Worm (Caenorhabditis elegans) whole organism, L1 larva: ENCODE measurements around the gene arrd-6.

Source experiments
- C16A3.4 ChIP-seq: fragments of 150-350 bp; optimal IDR thresholded peaks from 2 replicates; lab custom pipeline; 2014; ENCODE audit warnings: missing biosample characterization, missing genetic modification characterization
- F16B12.6 ChIP-seq: fragments of 150-350 bp; optimal IDR thresholded peaks from 2 replicates; lab custom pipeline; 2014; ENCODE audit warnings: missing biosample characterization, missing genetic modification characterization
- aly-2 ChIP-seq: fragments of 150-350 bp; optimal IDR thresholded peaks from 2 replicates; lab custom pipeline; 2014; ENCODE audit warnings: missing biosample characterization, missing genetic modification characterization
- ama-1 ChIP-seq: fragments of 150-350 bp; optimal IDR thresholded peaks from 2 replicates; lab custom pipeline; 2014
- blmp-1 ChIP-seq: fragments of 150-350 bp; optimal IDR thresholded peaks from 2 replicates; lab custom pipeline; 2014; ENCODE audit warnings: missing biosample characterization, missing genetic modification characterization
- ceh-63 ChIP-seq: fragments of 200-800 bp; sonication (Bioruptor generic); optimal IDR thresholded peaks from 2 replicates; lab custom pipeline; 2018; ENCODE audit warnings: mild to moderate bottlenecking, missing genetic modification characterization, missing compliant biosample characterization
- ceh-82 ChIP-seq, 3 experiments: fragments of 150-350 bp in 1 of 3; sonication (generic microtip) in 2 of 3; optimal IDR thresholded peaks; 2 replicates each; lab custom pipeline; 2014 to 2017; ENCODE audit warnings: missing biosample characterization in 3 of 3, missing genetic modification characterization in 3 of 3
- efl-1 ChIP-seq, 4 experiments: fragments of 150-350 bp; optimal IDR thresholded peaks in 3 of 4; peaks in 1 of 4; 1 replicate in 1 of 4; 2 replicates in 3 of 4; lab custom pipeline; 2014; ENCODE audit warnings: missing biosample characterization in 2 of 4, missing genetic modification characterization in 2 of 4, missing genetic modification reagents in 2 of 4
- elt-3 ChIP-seq, 6 experiments: fragments of 150-350 bp in 1 of 6; sonication (generic microtip); optimal IDR thresholded peaks; 2 replicates each; lab custom pipeline; 2017 to 2018; ENCODE audit warnings: missing biosample characterization in 6 of 6, missing genetic modification characterization in 6 of 6, inconsistent platforms in 1 of 6
- fkh-4 ChIP-seq: sonication (generic microtip); optimal IDR thresholded peaks from 2 replicates; lab custom pipeline; 2016; ENCODE audit warnings: missing compliant biosample characterization, missing genetic modification characterization, borderline replicate concordance
- fkh-8 ChIP-seq: sonication (generic microtip); optimal IDR thresholded peaks from 2 replicates; lab custom pipeline; 2016; ENCODE audit warnings: mild to moderate bottlenecking, missing genetic modification characterization, missing compliant biosample characterization
- grh-1 ChIP-seq: fragments of 200-800 bp; sonication (Bioruptor generic); IDR thresholded peaks from 2 replicates; pipeline ENCODE4 v1.3.6; 2022; ENCODE audit warnings: missing genetic modification reagents, missing genetic modification characterization, missing compliant biosample characterization
- isw-1 ChIP-seq: fragments of 200-800 bp; sonication (Bioruptor generic); IDR thresholded peaks from 2 replicates; pipeline ENCODE4 v1.3.6; 2022; ENCODE audit warnings: missing genetic modification characterization, missing compliant biosample characterization
- jun-1 ChIP-seq: fragments of 150-350 bp; optimal IDR thresholded peaks from 2 replicates; lab custom pipeline; 2014; ENCODE audit warnings: missing biosample characterization, missing genetic modification reagents, missing genetic modification characterization
- lin-14 ChIP-seq: fragments of 200-800 bp; sonication (Bioruptor generic); optimal IDR thresholded peaks from 2 replicates; lab custom pipeline; 2018; ENCODE audit warnings: mild to moderate bottlenecking, missing genetic modification characterization, moderate library complexity, missing compliant biosample characterization
- lin-35 ChIP-seq, 2 experiments: fragments of 150-350 bp; optimal IDR thresholded peaks; 2 replicates each; lab custom pipeline; 2014; ENCODE audit warnings: missing biosample characterization in 2 of 2, missing genetic modification characterization in 2 of 2, missing genetic modification reagents in 2 of 2
- lir-3 ChIP-seq: sonication (generic microtip); optimal IDR thresholded peaks from 2 replicates; lab custom pipeline; 2016; ENCODE audit warnings: mild to moderate bottlenecking, missing genetic modification characterization, moderate library complexity, missing compliant biosample characterization; ENCODE audit not compliant: poor library complexity
- lsy-2 ChIP-seq, 2 experiments: fragments of 150-350 bp; optimal IDR thresholded peaks; 2 replicates each; lab custom pipeline; 2014; ENCODE audit warnings: missing biosample characterization in 2 of 2, missing genetic modification characterization in 2 of 2
- mdl-1 ChIP-seq, 2 experiments: fragments of 150-350 bp; optimal IDR thresholded peaks; 2 replicates each; lab custom pipeline; 2014 to 2017; ENCODE audit warnings: missing biosample characterization in 2 of 2, missing genetic modification characterization in 2 of 2, inconsistent platforms in 1 of 2
- mef-2 ChIP-seq: fragments of 150-350 bp; optimal IDR thresholded peaks from 2 replicates; lab custom pipeline; 2014; ENCODE audit warnings: missing biosample characterization, missing genetic modification characterization
- mep-1 ChIP-seq: fragments of 150-350 bp; optimal IDR thresholded peaks from 2 replicates; lab custom pipeline; 2014; ENCODE audit warnings: missing biosample characterization, missing genetic modification characterization
- nhr-12 ChIP-seq: sonication (generic microtip); optimal IDR thresholded peaks from 2 replicates; lab custom pipeline; 2017; ENCODE audit warnings: missing biosample characterization, missing genetic modification characterization
- nhr-19 ChIP-seq: fragments of 200-800 bp; sonication (Bioruptor generic); conservative IDR thresholded peaks from 2 replicates; pipeline ENCODE4 v1.3.6; 2022; ENCODE audit warnings: missing genetic modification characterization, missing compliant biosample characterization
- nhr-20 ChIP-seq: sonication (generic microtip); optimal IDR thresholded peaks from 2 replicates; lab custom pipeline; 2016; ENCODE audit warnings: mild to moderate bottlenecking, missing genetic modification characterization, missing compliant biosample characterization
- nhr-237 ChIP-seq: fragments of 150-350 bp; optimal IDR thresholded peaks from 2 replicates; lab custom pipeline; 2014; ENCODE audit warnings: missing biosample characterization, missing genetic modification characterization
- nhr-28 ChIP-seq: fragments of 150-350 bp; optimal IDR thresholded peaks from 2 replicates; lab custom pipeline; 2014; ENCODE audit warnings: missing biosample characterization, missing genetic modification characterization
- nhr-47 ChIP-seq: sonication (generic microtip); optimal IDR thresholded peaks from 2 replicates; lab custom pipeline; 2016; ENCODE audit warnings: mild to moderate bottlenecking, missing genetic modification characterization, moderate library complexity, missing compliant biosample characterization
- nhr-71 ChIP-seq: sonication (generic microtip); optimal IDR thresholded peaks from 2 replicates; lab custom pipeline; 2016; ENCODE audit warnings: mild to moderate bottlenecking, missing genetic modification characterization, moderate library complexity, missing compliant biosample characterization
- nhr-76 ChIP-seq: sonication (generic microtip); optimal IDR thresholded peaks from 2 replicates; lab custom pipeline; 2017; ENCODE audit warnings: missing biosample characterization, missing genetic modification characterization
- nhr-77 ChIP-seq: fragments of 150-350 bp; optimal IDR thresholded peaks from 2 replicates; lab custom pipeline; 2014; ENCODE audit warnings: missing biosample characterization, missing genetic modification characterization
- nhr-85 ChIP-seq: sonication (generic microtip); peaks from one replicate; lab custom pipeline; 2016; ENCODE audit warnings: missing genetic modification characterization, inconsistent platforms, missing compliant biosample characterization
- nhr-90 ChIP-seq: sonication (generic microtip); optimal IDR thresholded peaks from 2 replicates; lab custom pipeline; 2016; ENCODE audit warnings: mild to moderate bottlenecking, missing genetic modification characterization, missing compliant biosample characterization; ENCODE audit not compliant: poor library complexity
- pag-3 ChIP-seq: sonication (generic microtip); optimal IDR thresholded peaks from 2 replicates; lab custom pipeline; 2017; ENCODE audit warnings: missing genetic modification characterization, mild to moderate bottlenecking, missing compliant biosample characterization, antibody characterized with exemption, borderline replicate concordance; ENCODE audit not compliant: insufficient read depth
- pqm-1 ChIP-seq: sonication (generic microtip); optimal IDR thresholded peaks from 3 replicates; lab custom pipeline; 2017; ENCODE audit warnings: missing biosample characterization, missing genetic modification characterization
- rnt-1 ChIP-seq: sonication (generic microtip); optimal IDR thresholded peaks from 2 replicates; lab custom pipeline; 2016; ENCODE audit warnings: mild to moderate bottlenecking, missing genetic modification characterization, moderate library complexity, missing compliant biosample characterization
- skn-1 ChIP-seq: fragments of 150-350 bp; optimal IDR thresholded peaks from 2 replicates; lab custom pipeline; 2014; ENCODE audit warnings: missing biosample characterization, missing genetic modification characterization
- snu-23 ChIP-seq: sonication (generic microtip); optimal IDR thresholded peaks from 2 replicates; lab custom pipeline; 2016; ENCODE audit warnings: missing genetic modification characterization, missing compliant biosample characterization
- sox-4 ChIP-seq: sonication (generic microtip); optimal IDR thresholded peaks from 2 replicates; lab custom pipeline; 2016; ENCODE audit warnings: missing genetic modification characterization, missing compliant biosample characterization
- sptf-1 ChIP-seq: fragments of 150-350 bp; optimal IDR thresholded peaks from 2 replicates; lab custom pipeline; 2014; ENCODE audit warnings: missing biosample characterization, missing genetic modification characterization
- sup-37 ChIP-seq: fragments of 200-800 bp; sonication (Bioruptor generic); optimal IDR thresholded peaks from 2 replicates; lab custom pipeline; 2018; ENCODE audit warnings: mild to moderate bottlenecking, missing genetic modification characterization, missing compliant biosample characterization
- unc-130 ChIP-seq: fragments of 150-350 bp; optimal IDR thresholded peaks from 2 replicates; lab custom pipeline; 2017; ENCODE audit warnings: missing biosample characterization, missing genetic modification characterization, inconsistent platforms
- unc-86 ChIP-seq: sonication (generic microtip); optimal IDR thresholded peaks from 2 replicates; lab custom pipeline; 2016; ENCODE audit warnings: missing genetic modification characterization, missing compliant biosample characterization
- xbp-1 ChIP-seq: sonication (generic microtip); optimal IDR thresholded peaks from 2 replicates; lab custom pipeline; 2016; ENCODE audit warnings: missing genetic modification characterization, missing compliant biosample characterization
- zip-4 ChIP-seq: fragments of 200-800 bp; sonication (Bioruptor generic); optimal IDR thresholded peaks from 2 replicates; lab custom pipeline; 2018; ENCODE audit warnings: mild to moderate bottlenecking, missing genetic modification characterization, moderate library complexity, missing compliant biosample characterization
- ztf-4 ChIP-seq: fragments of 150-350 bp; optimal IDR thresholded peaks from 2 replicates; lab custom pipeline; 2014; ENCODE audit warnings: missing biosample characterization, missing genetic modification characterization

The arrd-6 gene

DNA sequence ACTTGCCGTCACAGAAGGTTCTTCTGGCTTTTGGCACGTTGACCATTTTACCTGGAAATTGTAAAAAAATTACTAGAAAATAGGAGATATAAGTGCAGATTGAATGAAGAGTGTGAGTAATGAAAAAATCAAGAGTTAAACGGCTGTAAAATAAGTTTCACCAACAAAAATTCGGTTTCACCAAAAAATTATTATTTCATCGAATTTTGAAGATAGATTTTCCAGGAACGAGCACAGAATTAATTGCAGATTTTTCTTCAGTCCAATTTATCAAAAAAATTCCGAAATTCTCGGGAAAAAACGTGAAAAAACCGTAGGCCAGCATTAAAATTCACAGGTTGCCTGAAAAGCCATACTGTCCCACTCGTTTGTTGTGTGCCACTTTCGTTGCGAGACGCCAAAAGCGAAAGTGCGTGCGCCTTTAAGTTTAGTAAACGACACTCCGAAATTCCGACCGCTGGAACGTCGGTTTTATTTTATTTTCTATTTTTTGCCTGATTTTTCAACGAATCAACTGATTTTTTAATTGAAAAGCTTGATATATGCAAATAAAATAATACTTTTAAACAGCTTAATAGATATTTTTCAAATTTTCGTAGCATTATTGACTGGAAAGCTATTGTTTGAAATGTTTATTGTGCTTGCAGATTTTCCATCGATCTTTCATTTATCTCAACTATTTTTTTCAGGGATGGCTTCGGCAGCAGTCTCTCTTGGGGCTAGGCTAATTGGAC is 45.2 kb upstream of the arrd-6 start, which contains the start of the genes rpl-36.A and nuo-1 (continued):
- TF ChIP-seq F16B12.6: peak; percentile 62
- TF ChIP-seq nhr-85: peak; percentile 87
- TF ChIP-seq sptf-1: no peak
- TF ChIP-seq jun-1 (tag; lab: Kevin White, UChicago): peak; percentile 69
- TF ChIP-seq aly-2 (tag; lab: Kevin White, UChicago): no peak
- no peak for TF ChIP-seq nhr-28 (tag; lab: Kevin White, UChicago)
- TF ChIP-seq mef-2 (tag; lab: Kevin White, UChicago): peak; percentile 15
- TF ChIP-seq sox-4 (tag; lab: Kevin White, UChicago): no peak
- TF ChIP-seq ama-1 (lab: Kevin White, UChicago): no peak
- TF ChIP-seq unc-130 (tag; lab: Kevin White, UChicago): peak; percentile 94
- TF ChIP-seq nhr-47 (tag; lab: Kevin White, UChicago): peak; percentile 85
- TF ChIP-seq unc-86 (tag; lab: Kevin White, UChicago): peak; percentile 69
- TF ChIP-seq nhr-77 (tag; lab: Kevin White, UChicago): peak; percentile 76

DNA sequence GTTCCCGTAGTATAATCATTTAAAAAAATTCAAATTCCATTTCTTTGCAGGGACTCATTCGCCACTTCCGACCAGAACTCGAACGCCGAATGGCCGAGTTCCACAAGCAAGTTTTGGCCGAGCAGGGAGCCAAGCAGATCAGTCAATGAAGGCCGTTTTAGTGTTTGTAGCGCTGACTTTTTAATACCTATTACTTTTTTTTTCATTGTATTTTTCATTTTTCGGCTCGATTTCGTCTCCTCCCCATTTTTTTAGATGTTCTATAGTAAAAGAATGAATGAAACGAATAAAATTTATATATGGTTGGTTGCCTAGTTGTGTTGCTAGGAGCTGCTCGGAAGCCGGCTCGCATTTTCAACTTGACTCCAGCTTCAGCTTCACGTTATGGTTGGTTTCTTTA is 42.7 kb upstream of the arrd-6 start, which contains the start of gene C09H10.4:
TSS of gene C09H10.4 (plus strand) at position 301 of the 400 bp plus-strand sequence.
- TF ChIP-seq blmp-1 (tag; lab: Kevin White, UChicago) (no peak), elt-3 (tag; optimal IDR thresholded peaks at IDR 0.05; lab: Kevin White, UChicago) (no peak), nhr-76 (no peak), rnt-1 (tag; lab: Kevin White, UChicago) (no peak), zip-4 (GFP tag; lab: Kevin White, UChicago) (no peak), ztf-4 (tag; lab: Kevin White, UChicago) (no peak), pag-3 (tag; lab: Kevin White, UChicago) (no peak), lin-14 (GFP tag; lab: Kevin White, UChicago) (no peak), mep-1 (tag; lab: Kevin White, UChicago) (no peak), isw-1 (no peak), fkh-8 (tag; lab: Kevin White, UChicago) (no peak)
- TF ChIP-seq, all 84 proteins: peak for 0

DNA sequence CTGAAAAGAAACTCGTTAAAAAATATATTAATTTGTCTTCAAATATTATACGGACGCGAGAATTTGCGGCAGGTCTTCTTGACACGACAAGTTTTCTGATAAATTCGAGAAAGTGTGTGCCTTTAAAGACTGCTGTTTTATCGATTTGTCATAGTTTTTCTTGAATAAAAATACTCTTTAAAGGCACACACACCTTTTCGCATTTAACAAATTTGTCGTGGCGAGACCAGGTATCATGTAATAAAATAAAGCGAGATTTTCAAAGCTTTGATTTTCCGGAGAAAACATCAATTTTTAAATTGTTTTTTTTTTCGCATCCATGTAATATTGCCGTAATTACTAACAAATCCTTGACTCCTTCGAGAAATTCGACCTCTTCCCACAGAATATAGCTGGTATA is 41.4 kb upstream of the arrd-6 start:
- TF ChIP-seq nhr-71 (no peak), isw-1 (no peak), snu-23 (GFP tag; lab: Kevin White, UChicago) (no peak), nhr-90 (tag; lab: Kevin White, UChicago) (no peak)
- TF ChIP-seq, all 84 proteins: peak for 0

DNA sequence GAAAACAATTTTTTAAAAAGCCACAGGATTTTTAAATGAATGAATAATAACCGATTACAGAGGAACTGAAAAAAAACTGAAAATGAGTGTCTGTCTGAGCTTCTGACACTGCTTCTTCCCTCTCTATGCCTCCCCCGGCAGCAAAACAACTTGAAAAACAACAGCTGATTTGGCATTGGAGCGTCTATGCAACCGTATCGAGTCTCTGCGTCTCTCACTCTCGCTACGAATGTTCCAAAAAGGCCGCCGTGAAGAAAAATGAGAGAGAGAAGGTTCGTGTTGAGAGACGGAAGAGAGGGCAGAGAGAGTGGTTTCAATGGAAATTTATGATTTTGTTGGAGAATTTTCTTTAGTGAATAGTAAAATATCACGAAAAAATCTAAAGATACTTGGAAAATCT is 39.5 kb upstream of the arrd-6 start:
- peak; percentile 66 for TF ChIP-seq rnt-1 (tag; lab: Kevin White, UChicago)
- TF ChIP-seq isw-1: peak; percentile 26
- peak; percentile 6; the same call in 1 of the 2 replicates for TF ChIP-seq nhr-19 (GFP tag; lab: Robert Waterston, UW)
- TF ChIP-seq fkh-8 (tag; lab: Kevin White, UChicago): peak; percentile 53
- no peak for TF ChIP-seq jun-1 (tag; lab: Kevin White, UChicago)
- TF ChIP-seq sup-37 (GFP tag; lab: Kevin White, UChicago): no peak
- peak; percentile 73 to 74 for TF ChIP-seq efl-1 (optimal IDR thresholded peaks at IDR 0.05; lab: Kevin White, UChicago)
- TF ChIP-seq efl-1 (GFP tag; optimal IDR thresholded peaks at IDR 0.05 in 1 of 2; lab: Kevin White, UChicago): peak; percentile 71 to 94
- peak; percentile 74 to 85 for TF ChIP-seq lin-35 (GFP tag; optimal IDR thresholded peaks at IDR 0.05; lab: Kevin White, UChicago)
- TF ChIP-seq blmp-1 (tag; lab: Kevin White, UChicago): peak; percentile 78
- TF ChIP-seq nhr-237 (tag; lab: Kevin White, UChicago): no peak
- TF ChIP-seq grh-1 (GFP tag; lab: Robert Waterston, UW): no peak
- TF ChIP-seq skn-1: peak; percentile 78
- peak; percentile 72 for TF ChIP-seq C16A3.4
- TF ChIP-seq zip-4 (GFP tag; lab: Kevin White, UChicago): no peak
- peak; percentile 17 for TF ChIP-seq xbp-1 (tag; lab: Kevin White, UChicago)
- TF ChIP-seq fkh-4 (tag; lab: Kevin White, UChicago): no peak
- peak; percentile 32 for TF ChIP-seq nhr-77 (tag; lab: Kevin White, UChicago)
- peak; percentile 67 to 88 for TF ChIP-seq lsy-2 (tag; optimal IDR thresholded peaks at IDR 0.05; lab: Kevin White, UChicago)
- TF ChIP-seq mdl-1 (tag; optimal IDR thresholded peaks at IDR 0.05; lab: Kevin White, UChicago): peak in 1 of 2 experiments; percentile 51
- peak in 2 of 3 experiments; percentile 9 to 73 for TF ChIP-seq ceh-82 (tag; optimal IDR thresholded peaks at IDR 0.05; lab: Kevin White, UChicago)
- TF ChIP-seq nhr-20 (tag; lab: Kevin White, UChicago): peak; percentile 68
- no peak for TF ChIP-seq lir-3 (tag; lab: Kevin White, UChicago)
- no peak for TF ChIP-seq nhr-12 (tag; lab: Kevin White, UChicago)
- TF ChIP-seq pqm-1: no peak
- no peak for TF ChIP-seq ceh-63 (GFP tag; lab: Kevin White, UChicago)
- TF ChIP-seq F16B12.6: peak; percentile 37
